Worm (Caenorhabditis elegans) whole organism, L4 larva: ENCODE measurements around the gene hlh-19.

Source experiments
- F44E2.7 ChIP-seq: fragments of 200-800 bp; sonication (Bioruptor generic); IDR thresholded peaks from 2 replicates; pipeline ENCODE4 v2.1.2; 2022; ENCODE audit warnings: missing genetic modification characterization, missing compliant biosample characterization
- T20F7.1 ChIP-seq: fragments of 200-800 bp; sonication (Bioruptor generic); optimal IDR thresholded peaks from 2 replicates; lab custom pipeline; 2018; ENCODE audit warnings: mild to moderate bottlenecking, missing genetic modification characterization, missing compliant biosample characterization
- T26A8.4 ChIP-seq: fragments of 200-800 bp; sonication (Bioruptor generic); IDR thresholded peaks from 2 replicates; pipeline ENCODE4 v1.3.6; 2022; ENCODE audit warnings: missing genetic modification characterization, missing compliant biosample characterization
- ZK337.2 ChIP-seq: fragments of 200-800 bp; sonication (Bioruptor generic); IDR thresholded peaks from 2 replicates; pipeline ENCODE4 v1.3.6; 2022; ENCODE audit warnings: missing genetic modification reagents, missing genetic modification characterization, missing compliant biosample characterization
- ZK546.5 ChIP-seq, 2 experiments: sonication (generic microtip); optimal IDR thresholded peaks; 2 replicates each; lab custom pipeline; 2017; ENCODE audit warnings: missing biosample characterization in 2 of 2, missing genetic modification characterization in 2 of 2
- aha-1 ChIP-seq: fragments of 150-350 bp; peaks from one replicate; lab custom pipeline; 2014; ENCODE audit warnings: missing biosample characterization, missing genetic modification characterization
- ceh-32 ChIP-seq: sonication (generic microtip); optimal IDR thresholded peaks from 2 replicates; lab custom pipeline; 2016; ENCODE audit warnings: mild to moderate bottlenecking, missing genetic modification characterization, missing compliant biosample characterization; ENCODE audit not compliant: poor library complexity
- daf-12 ChIP-seq: fragments of 150-350 bp; optimal IDR thresholded peaks from 2 replicates; lab custom pipeline; 2014; ENCODE audit warnings: missing biosample characterization, missing genetic modification reagents, missing genetic modification characterization
- daf-16 ChIP-seq, 3 experiments: sonication (generic microtip); optimal IDR thresholded peaks; 2 replicates each; lab custom pipeline; 2016 to 2017; ENCODE audit warnings: missing genetic modification characterization in 3 of 3, missing genetic modification reagents in 3 of 3, mild to moderate bottlenecking in 2 of 3, missing compliant biosample characterization in 2 of 3, missing biosample characterization in 1 of 3, moderate library complexity in 1 of 3
- daf-8 ChIP-seq: fragments of 200-800 bp; sonication (Bioruptor generic); IDR thresholded peaks from 2 replicates; pipeline ENCODE4 v1.3.6; 2022; ENCODE audit warnings: missing genetic modification characterization, missing compliant biosample characterization
- dmd-8 ChIP-seq: fragments of 200-800 bp; sonication (Bioruptor generic); IDR thresholded peaks from 2 replicates; pipeline ENCODE4 v1.3.6; 2022; ENCODE audit warnings: missing genetic modification characterization, missing compliant biosample characterization
- duxl-1 ChIP-seq: sonication (generic microtip); optimal IDR thresholded peaks from 2 replicates; lab custom pipeline; 2016; ENCODE audit warnings: mild to moderate bottlenecking, missing genetic modification characterization, moderate library complexity, missing compliant biosample characterization; ENCODE audit not compliant: poor library complexity
- egl-43 ChIP-seq: fragments of 200-800 bp; sonication (Bioruptor generic); IDR thresholded peaks from 2 replicates; pipeline ENCODE4 v1.3.6; 2022; ENCODE audit warnings: missing genetic modification reagents, missing genetic modification characterization, missing compliant biosample characterization
- hlh-11 ChIP-seq: fragments of 200-800 bp; sonication (Bioruptor generic); optimal IDR thresholded peaks from 2 replicates; lab custom pipeline; 2018; ENCODE audit warnings: mild to moderate bottlenecking, missing genetic modification characterization, missing compliant biosample characterization
- hlh-30 ChIP-seq: sonication (generic microtip); optimal IDR thresholded peaks from 2 replicates; lab custom pipeline; 2017; ENCODE audit warnings: antibody characterized with exemption, mild to moderate bottlenecking, missing genetic modification characterization, missing compliant biosample characterization; ENCODE audit not compliant: insufficient read depth
- jun-1 ChIP-seq: fragments of 150-350 bp; optimal IDR thresholded peaks from 2 replicates; lab custom pipeline; 2014; ENCODE audit warnings: missing biosample characterization, missing genetic modification reagents, missing genetic modification characterization
- lin-13 ChIP-seq: fragments of 150-350 bp; optimal IDR thresholded peaks from 2 replicates; lab custom pipeline; 2014; ENCODE audit warnings: missing biosample characterization, missing genetic modification reagents, missing genetic modification characterization
- lin-38 ChIP-seq: fragments of 200-800 bp; sonication (Bioruptor generic); IDR thresholded peaks from 2 replicates; pipeline ENCODE4 v1.3.6; 2022; ENCODE audit warnings: missing genetic modification reagents, missing genetic modification characterization, missing compliant biosample characterization
- madf-5 ChIP-seq, 2 experiments: fragments of 200-800 bp; sonication (Bioruptor generic); IDR thresholded peaks; 2 replicates each; pipeline ENCODE4 v1.3.6; 2022; ENCODE audit warnings: missing compliant biosample characterization in 2 of 2, missing genetic modification characterization in 2 of 2
- mdl-1 ChIP-seq, 2 experiments: fragments of 150-350 bp in 1 of 2; sonication (generic microtip) in 1 of 2; optimal IDR thresholded peaks; 2 replicates each; lab custom pipeline; 2014 to 2017; ENCODE audit warnings: missing biosample characterization in 2 of 2, missing genetic modification characterization in 2 of 2
- mxl-2 ChIP-seq: fragments of 200-800 bp; sonication (Bioruptor generic); conservative IDR thresholded peaks from 2 replicates; pipeline ENCODE4 v1.3.6; 2022; ENCODE audit warnings: missing genetic modification reagents, missing genetic modification characterization, missing compliant biosample characterization
- mxl-3 ChIP-seq: fragments of 200-800 bp; sonication (Bioruptor generic); optimal IDR thresholded peaks from 2 replicates; lab custom pipeline; 2018; ENCODE audit warnings: mild to moderate bottlenecking, missing genetic modification characterization, missing compliant biosample characterization
- nhr-10 ChIP-seq: fragments of 150-350 bp; optimal IDR thresholded peaks from 2 replicates; lab custom pipeline; 2014; ENCODE audit warnings: missing biosample characterization, missing genetic modification characterization
- nhr-11 ChIP-seq: fragments of 150-350 bp; optimal IDR thresholded peaks from 2 replicates; lab custom pipeline; 2014; ENCODE audit warnings: missing biosample characterization, missing genetic modification characterization
- nhr-28 ChIP-seq: fragments of 150-350 bp; optimal IDR thresholded peaks from 2 replicates; lab custom pipeline; 2014; ENCODE audit warnings: missing biosample characterization, missing genetic modification characterization
- nhr-48 ChIP-seq: sonication (generic microtip); optimal IDR thresholded peaks from 2 replicates; lab custom pipeline; 2016; ENCODE audit warnings: mild to moderate bottlenecking, missing genetic modification characterization, missing compliant biosample characterization
- pqm-1 ChIP-seq: sonication (generic microtip); optimal IDR thresholded peaks from 2 replicates; lab custom pipeline; 2017; ENCODE audit warnings: missing biosample characterization, missing genetic modification characterization
- set-16 ChIP-seq: fragments of 200-800 bp; sonication (Bioruptor generic); IDR thresholded peaks from 2 replicates; pipeline ENCODE4 v1.3.6; 2022; ENCODE audit warnings: missing genetic modification reagents, missing genetic modification characterization, missing compliant biosample characterization
- snpc-1.2 ChIP-seq: fragments of 200-800 bp; sonication (Bioruptor generic); IDR thresholded peaks from 2 replicates; pipeline ENCODE4 v1.3.6; 2022; ENCODE audit warnings: missing genetic modification reagents, missing genetic modification characterization, missing compliant biosample characterization
- spr-1 ChIP-seq: sonication (generic microtip); optimal IDR thresholded peaks from 2 replicates; lab custom pipeline; 2016; ENCODE audit warnings: mild to moderate bottlenecking, missing genetic modification characterization, missing compliant biosample characterization
- tra-1 ChIP-seq: fragments of 200-800 bp; sonication (Bioruptor generic); IDR thresholded peaks from 2 replicates; pipeline ENCODE4 v1.3.6; 2022; ENCODE audit warnings: missing genetic modification reagents, missing genetic modification characterization, missing compliant biosample characterization
- unc-39 ChIP-seq: sonication (generic microtip); optimal IDR thresholded peaks from 2 replicates; lab custom pipeline; 2017; ENCODE audit warnings: missing biosample characterization, missing genetic modification characterization
- unc-62 ChIP-seq, 3 experiments: fragments of 150-350 bp in 1 of 3; sonication (generic microtip); optimal IDR thresholded peaks in 2 of 3; peaks in 1 of 3; 1 replicate in 1 of 3; 2 replicates in 2 of 3; lab custom pipeline; 2014 to 2017; ENCODE audit warnings: missing biosample characterization in 3 of 3, missing genetic modification characterization in 3 of 3, missing genetic modification reagents in 3 of 3, missing genotype in 1 of 3
- zfp-3 ChIP-seq: fragments of 200-800 bp; sonication (Bioruptor generic); conservative IDR thresholded peaks from 2 replicates; pipeline ENCODE4 v1.3.6; 2022; ENCODE audit warnings: missing genetic modification reagents, missing genetic modification characterization, missing compliant biosample characterization
- zip-11 ChIP-seq: fragments of 200-800 bp; sonication (Bioruptor generic); IDR thresholded peaks from 2 replicates; pipeline ENCODE4 v1.3.6; 2022; ENCODE audit warnings: missing genetic modification characterization, missing compliant biosample characterization
- zip-2 ChIP-seq: fragments of 150-350 bp; optimal IDR thresholded peaks from 2 replicates; lab custom pipeline; 2014; ENCODE audit warnings: missing biosample characterization, missing genetic modification characterization

hlh-19 gene

ce11 chrX:551175-551729 lies 5.8 kb downstream of the hlh-19 start, which contains the start of gene F57C12.2:
Gene F57C12.2, minus strand, starts transcription at chrX:551392.
- TF ChIP-seq ZK337.2 (no peak), pqm-1 (tag; lab: Kevin White, UChicago) (peak; percentile 68), ZK546.5 (tag; optimal IDR thresholded peaks at IDR 0.05; lab: Kevin White, UChicago) (no peak), F44E2.7 (no peak), mxl-3 (GFP tag; lab: Kevin White, UChicago) (no peak), daf-12 (no peak), aha-1 (peak; percentile 95), egl-43 (no peak), unc-62 (GFP tag; optimal IDR thresholded peaks at IDR 0.05 in 1 of 2; lab: Kevin White, UChicago) (no peak), unc-62 (tag; optimal IDR thresholded peaks at IDR 0.05; lab: Kevin White, UChicago) (no peak), daf-16 (GFP tag; optimal IDR thresholded peaks at IDR 0.05; lab: Kevin White, UChicago) (peak in 1 of 2 experiments; percentile 18), daf-16 (tag; optimal IDR thresholded peaks at IDR 0.05; lab: Kevin White, UChicago) (peak; percentile 98), hlh-11 (tag; lab: Kevin White, UChicago) (peak; percentile 27), nhr-28 (tag; lab: Kevin White, UChicago) (peak; percentile 32), zfp-3 (GFP tag; lab: Robert Waterston, UW) (no peak)

- TF ChIP-seq mxl-2 = no peak
- no peak for TF ChIP-seq egl-43
- TF ChIP-seq jun-1 (tag; lab: Kevin White, UChicago) = no peak
- TF ChIP-seq nhr-10 = no peak
- no peak for TF ChIP-seq duxl-1 (tag; lab: Kevin White, UChicago)
- TF ChIP-seq aha-1 = no peak
- TF ChIP-seq daf-16 (GFP tag; optimal IDR thresholded peaks at IDR 0.05; lab: Kevin White, UChicago) = no peak
- TF ChIP-seq daf-16 (tag; optimal IDR thresholded peaks at IDR 0.05; lab: Kevin White, UChicago) = no peak
- no peak for TF ChIP-seq T26A8.4 (GFP tag; lab: Robert Waterston, UW)
- TF ChIP-seq lin-13 = no peak
- TF ChIP-seq spr-1 = no peak
Measured at ce11 chrX:542807-543206, 14.3 kb downstream of the hlh-19 start, which contains the start of gene F28C10.1. Gene F28C10.1, plus strand, starts transcription at chrX:543107.

DNA sequence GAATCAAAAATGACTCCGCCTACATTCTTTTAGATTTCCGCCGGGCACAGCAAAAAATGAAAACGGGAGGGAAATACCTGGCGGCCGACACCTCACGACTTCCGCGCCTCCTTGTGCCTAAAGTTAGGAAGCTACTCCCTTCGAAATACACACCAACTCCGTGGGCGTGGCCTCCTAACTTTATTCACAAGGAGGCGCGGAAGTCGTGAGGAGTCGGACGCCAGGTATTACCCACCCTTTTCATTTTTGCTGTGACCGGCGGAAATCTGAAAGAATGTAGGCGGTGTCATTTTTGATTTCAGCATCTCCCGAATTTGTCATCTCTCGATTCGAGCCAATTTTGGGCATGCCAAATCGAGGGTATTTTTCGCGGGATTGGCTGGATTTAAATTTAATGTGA lies 19.0 kb downstream of the hlh-19 start:
- no peak for TF ChIP-seq nhr-11 (tag; lab: Kevin White, UChicago)
- no peak for TF ChIP-seq zip-11 (GFP tag; lab: Robert Waterston, UW)
- TF ChIP-seq ceh-32 (tag; lab: Kevin White, UChicago) = no peak
- peak; percentile 20 for TF ChIP-seq aha-1
- no peak for TF ChIP-seq tra-1 (GFP tag; lab: Robert Waterston, UW)
- no peak for TF ChIP-seq mdl-1 (tag; optimal IDR thresholded peaks at IDR 0.05; lab: Kevin White, UChicago)
- TF ChIP-seq snpc-1.2 (GFP tag; lab: Robert Waterston, UW) = 0 out of 2 replicates have a peak, but pooled peaks have one; percentile 48
- TF ChIP-seq dmd-8 = 0 out of 2 replicates have a peak, but pooled peaks have one; percentile 15

DNA sequence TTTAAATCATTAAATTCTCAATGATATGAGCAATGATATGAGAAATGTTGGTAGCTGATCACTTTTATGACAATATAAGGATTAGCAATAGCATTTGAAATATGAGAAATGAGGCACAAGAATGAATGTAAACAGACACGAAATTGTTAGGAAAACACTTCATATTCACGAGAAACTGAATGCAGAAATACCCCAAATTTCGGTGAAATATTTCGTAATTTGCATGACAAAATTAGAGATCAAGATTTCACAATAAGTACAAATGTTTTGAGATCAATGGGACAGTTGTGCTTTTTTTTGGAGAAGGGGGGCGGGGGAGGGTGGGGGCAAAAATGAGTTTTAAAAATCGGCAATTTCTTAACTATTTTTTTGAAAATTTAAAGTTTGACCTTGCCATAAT lies 20.7 kb downstream of the hlh-19 start:
- TF ChIP-seq T20F7.1 (no peak), F44E2.7 (no peak), hlh-30 (no peak), lin-38 (GFP tag; lab: Robert Waterston, UW) (no peak), nhr-48 (tag; lab: Kevin White, UChicago) (no peak), daf-8 (GFP tag; lab: Robert Waterston, UW) (no peak), hlh-11 (tag; lab: Kevin White, UChicago) (no peak), jun-1 (tag; lab: Kevin White, UChicago) (no peak), madf-5 (GFP tag; IDR thresholded peaks at IDR 0.05; lab: Robert Waterston, UW) (no peak), set-16 (GFP tag; lab: Robert Waterston, UW) (no peak), unc-39 (tag; lab: Kevin White, UChicago) (no peak), duxl-1 (tag; lab: Kevin White, UChicago) (no peak), zip-2 (no peak)
